Fruit fly (Drosophila melanogaster) whole organism, prepupa: ENCODE results near the gene Sqor.

ENCODE experiments used
- Blimp-1 ChIP-seq: fragments of 200-800 bp; sonication (Bioruptor generic); optimal IDR thresholded peaks from 3 replicates; lab custom pipeline; 2017; ENCODE audit warnings: missing biosample characterization, missing genetic modification characterization, mild to moderate bottlenecking, moderate library complexity, missing genetic modification reagents
- CG10631 ChIP-seq: fragments of 200-800 bp; sonication (Bioruptor generic); optimal IDR thresholded peaks from 2 replicates; lab custom pipeline; 2016; ENCODE audit warnings: missing biosample characterization, missing genetic modification characterization
- CG10669 ChIP-seq: fragments of 200-800 bp; sonication (Bioruptor generic); optimal IDR thresholded peaks from 3 replicates; lab custom pipeline; 2018; ENCODE audit warnings: missing biosample characterization, mild to moderate bottlenecking, missing genetic modification characterization, moderate library complexity
- CG11294 ChIP-seq: fragments of 200-800 bp; sonication (Bioruptor generic); IDR thresholded peaks from 2 replicates; pipeline ENCODE4 v1.3.6; 2022; ENCODE audit warnings: missing biosample characterization, missing genetic modification characterization
- CG11762 ChIP-seq: fragments of 200-800 bp; sonication (Bioruptor generic); optimal IDR thresholded peaks from 3 replicates; lab custom pipeline; 2016; ENCODE audit warnings: missing biosample characterization, missing genetic modification characterization; ENCODE audit not compliant: insufficient read depth
- CG11902 ChIP-seq: fragments of 200-800 bp; sonication (Bioruptor generic); optimal IDR thresholded peaks from 3 replicates; lab custom pipeline; 2016; ENCODE audit warnings: missing biosample characterization, missing genetic modification characterization
- CG15336 ChIP-seq: fragments of 200-800 bp; sonication (Bioruptor generic); IDR thresholded peaks from 2 replicates; pipeline ENCODE4 v1.3.6; 2022; ENCODE audit warnings: missing biosample characterization, missing genetic modification characterization
- CG1621 ChIP-seq: fragments of 200-800 bp; sonication (Bioruptor generic); optimal IDR thresholded peaks from 3 replicates; lab custom pipeline; 2018; ENCODE audit warnings: missing biosample characterization, mild to moderate bottlenecking, missing genetic modification characterization
- CG16779 ChIP-seq: fragments of 200-800 bp; sonication (Bioruptor generic); optimal IDR thresholded peaks from 3 replicates; lab custom pipeline; 2017; ENCODE audit warnings: missing biosample characterization, mild to moderate bottlenecking, missing genetic modification characterization
- CG3032 ChIP-seq: fragments of 200-800 bp; optimal IDR thresholded peaks from 2 replicates; lab custom pipeline; 2019; ENCODE audit warnings: missing biosample characterization, mild to moderate bottlenecking, missing genetic modification characterization, moderate library complexity
- CG34406 ChIP-seq: fragments of 200-800 bp; sonication (Bioruptor generic); optimal IDR thresholded peaks from 3 replicates; lab custom pipeline; 2016; ENCODE audit warnings: missing biosample characterization, missing genetic modification characterization
- CG3919 ChIP-seq: fragments of 200-800 bp; sonication (Bioruptor generic); optimal IDR thresholded peaks from 3 replicates; lab custom pipeline; 2016; ENCODE audit warnings: missing biosample characterization, missing genetic modification characterization
- CG4318 ChIP-seq: fragments of 200-800 bp; sonication (Bioruptor generic); optimal IDR thresholded peaks from 3 replicates; lab custom pipeline; 2017; ENCODE audit warnings: missing biosample characterization, mild to moderate bottlenecking, missing genetic modification characterization
- CG6163 ChIP-seq: fragments of 200-800 bp; sonication (Bioruptor generic); IDR thresholded peaks from 3 replicates; pipeline ENCODE4 v1.3.6; 2022; ENCODE audit warnings: missing biosample characterization, missing genetic modification characterization
- CG6276 ChIP-seq: fragments of 200-800 bp; sonication (Bioruptor generic); optimal IDR thresholded peaks from 2 replicates; lab custom pipeline; 2017; ENCODE audit warnings: missing biosample characterization, mild to moderate bottlenecking, missing genetic modification characterization
- CG6792 ChIP-seq: fragments of 200-800 bp; sonication (Bioruptor generic); optimal IDR thresholded peaks from 3 replicates; lab custom pipeline; 2016; ENCODE audit warnings: missing biosample characterization, missing genetic modification characterization
- CG6854 ChIP-seq: fragments of 200-800 bp; sonication (Bioruptor generic); optimal IDR thresholded peaks from 2 replicates; lab custom pipeline; 2017; ENCODE audit warnings: missing biosample characterization, mild to moderate bottlenecking, missing genetic modification characterization
- CG7368 ChIP-seq: fragments of 200-800 bp; sonication (Bioruptor generic); optimal IDR thresholded peaks from 3 replicates; lab custom pipeline; 2016; ENCODE audit warnings: missing biosample characterization, missing genetic modification characterization
- CG8319 ChIP-seq: fragments of 200-800 bp; sonication (Bioruptor generic); optimal IDR thresholded peaks from 3 replicates; lab custom pipeline; 2016; ENCODE audit warnings: missing biosample characterization, missing genetic modification characterization
- CG8632 ChIP-seq: fragments of 200-800 bp; sonication (Bioruptor generic); optimal IDR thresholded peaks from 3 replicates; lab custom pipeline; 2016; ENCODE audit warnings: missing biosample characterization, missing genetic modification characterization
- CG9139 ChIP-seq: fragments of 200-800 bp; sonication (Bioruptor generic); optimal IDR thresholded peaks from 3 replicates; lab custom pipeline; 2017; ENCODE audit warnings: missing biosample characterization, mild to moderate bottlenecking, missing genetic modification characterization
- Eip75B ChIP-seq: fragments of 200-800 bp; sonication (Bioruptor generic); optimal IDR thresholded peaks from 3 replicates; lab custom pipeline; 2016; ENCODE audit warnings: missing biosample characterization, missing genetic modification characterization
- Eip78C ChIP-seq: fragments of 200-800 bp; sonication (Bioruptor generic); peaks from one replicate; lab custom pipeline; 2016; ENCODE audit warnings: missing biosample characterization, missing genetic modification characterization
- Eip93F ChIP-seq: fragments of 200-800 bp; sonication (Bioruptor generic); optimal IDR thresholded peaks from 2 replicates; lab custom pipeline; 2016; ENCODE audit warnings: missing biosample characterization, mild to moderate bottlenecking, missing genetic modification characterization
- Ets21C ChIP-seq: fragments of 200-800 bp; sonication (Bioruptor generic); optimal IDR thresholded peaks from 3 replicates; lab custom pipeline; 2016; ENCODE audit warnings: missing biosample characterization, missing genetic modification characterization
- Ets96B ChIP-seq: fragments of 200-800 bp; optimal IDR thresholded peaks from 2 replicates; lab custom pipeline; 2019; ENCODE audit warnings: missing biosample characterization, mild to moderate bottlenecking, missing genetic modification characterization, moderate library complexity
- Gug ChIP-seq: fragments of 200-800 bp; sonication (Bioruptor generic); IDR thresholded peaks from 2 replicates; pipeline ENCODE4 v1.3.6; 2022; ENCODE audit warnings: missing biosample characterization, missing genetic modification characterization
- Hr39 ChIP-seq: fragments of 200-800 bp; sonication (Bioruptor generic); optimal IDR thresholded peaks from 2 replicates; lab custom pipeline; 2016; ENCODE audit warnings: missing biosample characterization, missing genetic modification characterization
- Hr4 ChIP-seq: fragments of 200-800 bp; sonication (Bioruptor generic); optimal IDR thresholded peaks from 3 replicates; lab custom pipeline; 2016; ENCODE audit warnings: missing biosample characterization, missing genetic modification characterization
- Lpt ChIP-seq: fragments of 200-800 bp; sonication (Bioruptor generic); optimal IDR thresholded peaks from 3 replicates; lab custom pipeline; 2016; ENCODE audit warnings: missing biosample characterization, missing genetic modification characterization
- Met ChIP-seq: fragments of 200-800 bp; sonication (Bioruptor generic); optimal IDR thresholded peaks from 3 replicates; lab custom pipeline; 2016; ENCODE audit warnings: missing biosample characterization, missing genetic modification characterization
- OdsH ChIP-seq: fragments of 200-800 bp; sonication (Bioruptor generic); optimal IDR thresholded peaks from 3 replicates; lab custom pipeline; 2016; ENCODE audit warnings: missing biosample characterization, missing genetic modification characterization
- Smox ChIP-seq: fragments of 200-800 bp; sonication (Bioruptor generic); optimal IDR thresholded peaks from 3 replicates; lab custom pipeline; 2016; ENCODE audit warnings: missing biosample characterization, missing genetic modification characterization
- achi ChIP-seq: fragments of 200-800 bp; sonication (Bioruptor generic); optimal IDR thresholded peaks from 3 replicates; lab custom pipeline; 2016; ENCODE audit warnings: missing biosample characterization, missing genetic modification characterization
- acj6 ChIP-seq: fragments of 200-800 bp; sonication (Bioruptor generic); optimal IDR thresholded peaks from 3 replicates; lab custom pipeline; 2016; ENCODE audit warnings: missing biosample characterization, missing genetic modification characterization
- dac ChIP-seq: fragments of 200-800 bp; sonication (Bioruptor generic); optimal IDR thresholded peaks from 2 replicates; lab custom pipeline; 2017; ENCODE audit warnings: missing biosample characterization, mild to moderate bottlenecking, missing genetic modification characterization
- dsx ChIP-seq: fragments of 200-800 bp; optimal IDR thresholded peaks from 3 replicates; lab custom pipeline; 2019; ENCODE audit warnings: missing biosample characterization, mild to moderate bottlenecking, missing genetic modification characterization, moderate library complexity; ENCODE audit not compliant: poor library complexity, severe bottlenecking
- eg ChIP-seq: fragments of 200-800 bp; sonication (Bioruptor generic); IDR thresholded peaks from 3 replicates; pipeline ENCODE4 v1.3.6; 2022; ENCODE audit warnings: missing biosample characterization, missing genetic modification characterization
- esn ChIP-seq: fragments of 200-800 bp; sonication (Bioruptor generic); optimal IDR thresholded peaks from 2 replicates; lab custom pipeline; 2016; ENCODE audit warnings: missing biosample characterization, mild to moderate bottlenecking, missing genetic modification characterization, moderate library complexity
- fd59A ChIP-seq: fragments of 200-800 bp; sonication (Bioruptor generic); optimal IDR thresholded peaks from 2 replicates; lab custom pipeline; 2017; ENCODE audit warnings: missing biosample characterization, mild to moderate bottlenecking, missing genetic modification characterization, missing genetic modification reagents
- fd85E ChIP-seq: fragments of 200-800 bp; sonication (Bioruptor generic); optimal IDR thresholded peaks from 3 replicates; lab custom pipeline; 2016; ENCODE audit warnings: missing biosample characterization, missing genetic modification characterization
- fkh ChIP-seq: fragments of 200-800 bp; sonication (Bioruptor generic); optimal IDR thresholded peaks from 3 replicates; lab custom pipeline; 2017; ENCODE audit warnings: missing biosample characterization, mild to moderate bottlenecking, missing genetic modification characterization, moderate library complexity
- lz ChIP-seq: fragments of 200-800 bp; sonication (Bioruptor generic); optimal IDR thresholded peaks from 3 replicates; lab custom pipeline; 2016; ENCODE audit warnings: missing biosample characterization, missing genetic modification characterization
- net ChIP-seq: fragments of 200-800 bp; sonication (Bioruptor generic); optimal IDR thresholded peaks from 3 replicates; lab custom pipeline; 2016; ENCODE audit warnings: missing biosample characterization, missing genetic modification characterization
- pdm3 ChIP-seq: fragments of 200-800 bp; sonication (Bioruptor generic); optimal IDR thresholded peaks from 3 replicates; lab custom pipeline; 2016; ENCODE audit warnings: missing biosample characterization, missing genetic modification characterization
- spab ChIP-seq: fragments of 200-800 bp; sonication (Bioruptor generic); optimal IDR thresholded peaks from 2 replicates; lab custom pipeline; 2017; ENCODE audit warnings: missing biosample characterization, mild to moderate bottlenecking, missing genetic modification characterization, missing genetic modification reagents
- ss ChIP-seq, 2 experiments: fragments of 200-800 bp; sonication (Bioruptor generic); optimal IDR thresholded peaks; 2 replicates in 1 of 2; 3 replicates in 1 of 2; lab custom pipeline; 2017 to 2018; ENCODE audit warnings: mild to moderate bottlenecking in 2 of 2, missing biosample characterization in 2 of 2, missing genetic modification characterization in 2 of 2, moderate library complexity in 1 of 2
- vri ChIP-seq: fragments of 200-800 bp; sonication (Bioruptor generic); optimal IDR thresholded peaks from 3 replicates; lab custom pipeline; 2016; ENCODE audit warnings: missing biosample characterization, mild to moderate bottlenecking, missing genetic modification characterization

The Sqor gene

dm6 chr3L:4227164-4227563, 12.8 kb upstream of the Sqor start, which contains the start of gene CG46460 (continued):
- TF ChIP-seq vri (no peak), fd85E (no peak), net (GFP tag; lab: Kevin White, UChicago) (no peak), achi (GFP tag; lab: Kevin White, UChicago) (no peak), CG9139 (peak; percentile 11), CG6854 (GFP tag; lab: Kevin White, UChicago) (no peak), pdm3 (no peak), Hr39 (GFP tag; lab: Kevin White, UChicago) (no peak)

DNA sequence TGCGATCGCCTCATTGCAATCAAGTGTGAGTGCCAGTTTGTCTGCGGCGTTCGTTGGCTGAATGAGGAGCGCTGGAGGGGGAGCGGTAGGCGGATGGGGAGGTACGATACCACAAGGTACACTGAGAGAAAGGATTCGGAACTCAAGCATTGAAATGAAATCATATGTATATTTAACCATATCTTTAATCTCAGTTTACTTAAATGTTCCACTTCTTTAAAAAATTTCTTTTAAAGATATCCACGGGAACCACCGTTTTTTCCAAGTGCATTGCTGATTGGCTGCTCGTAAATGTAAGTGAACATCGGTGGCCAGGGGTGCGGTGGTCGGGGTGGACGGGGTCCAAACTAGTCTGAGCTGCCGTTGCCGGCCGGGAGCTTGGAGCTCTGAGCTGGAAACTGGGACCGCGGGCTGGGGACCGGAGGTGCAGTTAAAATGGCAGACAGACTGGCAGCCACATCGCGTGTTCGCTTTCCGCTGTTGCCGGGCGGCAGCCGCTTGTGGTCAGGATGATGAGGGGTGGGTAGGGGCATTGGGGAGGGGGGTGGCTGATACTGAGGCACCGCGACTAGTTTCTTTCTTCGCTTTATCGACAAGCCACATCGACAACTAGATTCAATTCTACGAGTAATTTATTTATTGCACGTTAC, 11.7 kb upstream of the Sqor start:
- TF ChIP-seq fkh (peak; percentile 61), dsx (GFP tag; lab: Kevin White, UChicago) (peak; percentile 98), dac (GFP tag; lab: Kevin White, UChicago) (peak; percentile 97), Ets96B (tag; lab: Kevin White, UChicago) (peak; percentile 99), vri (peak; percentile 88), CG6163 (GFP tag; lab: Robert Waterston, UW) (peak; percentile 99), CG16779 (tag; lab: Kevin White, UChicago) (peak; percentile 98), CG1621 (peak; percentile 98), CG8632 (GFP tag; lab: Kevin White, UChicago) (peak; percentile 98), CG34406 (GFP tag; lab: Kevin White, UChicago) (peak; percentile 97), CG8319 (peak; percentile 96), achi (GFP tag; lab: Kevin White, UChicago) (peak; percentile 98), CG11294 (peak; percentile 98), spab (GFP tag; lab: Kevin White, UChicago) (peak; percentile 99), acj6 (peak; percentile 98), Eip78C (GFP tag; lab: Kevin White, UChicago) (peak; percentile 100), Lpt (GFP tag; lab: Kevin White, UChicago) (peak; percentile 97), fd59A (GFP tag; lab: Kevin White, UChicago) (peak; percentile 99), Gug (GFP tag; lab: Robert Waterston, UW) (peak; percentile 99), CG6276 (peak; percentile 99), Blimp-1 (GFP tag; lab: Kevin White, UChicago) (peak; percentile 89), Smox (GFP tag; lab: Kevin White, UChicago) (peak; percentile 91), CG15336 (GFP tag; lab: Robert Waterston, UW) (peak; percentile 100), ss (GFP tag; optimal IDR thresholded peaks at IDR 0.05; lab: Kevin White, UChicago) (peak; percentile 98 to 99), Eip93F (peak; percentile 88), pdm3 (peak; percentile 98), CG3919 (GFP tag; lab: Kevin White, UChicago) (peak; percentile 99), CG11902 (GFP tag; lab: Kevin White, UChicago) (peak; percentile 97), CG10669 (peak; percentile 99), lz (GFP tag; lab: Kevin White, UChicago) (peak; percentile 98), CG9139 (peak; percentile 98), esn (peak; percentile 98), CG7368 (GFP tag; lab: Kevin White, UChicago) (peak; percentile 98), Hr4 (peak; percentile 99), CG3032 (peak; percentile 99), Met (GFP tag; lab: Kevin White, UChicago) (peak; percentile 97), net (GFP tag; lab: Kevin White, UChicago) (peak; percentile 98), CG4318 (GFP tag; lab: Kevin White, UChicago) (peak; percentile 99), CG6854 (GFP tag; lab: Kevin White, UChicago) (peak; percentile 89), Eip75B (GFP tag; lab: Kevin White, UChicago) (peak; percentile 99), CG10631 (peak; percentile 99), Ets21C (peak; percentile 91), CG11762 (GFP tag; lab: Kevin White, UChicago) (peak; percentile 97), eg (GFP tag; lab: Robert Waterston, UW) (peak; percentile 99), CG6792 (GFP tag; lab: Kevin White, UChicago) (peak; percentile 98), OdsH (GFP tag; lab: Kevin White, UChicago) (peak; percentile 98)
